Worm (Caenorhabditis elegans): ENCODE results near the gene fbf-1.
A peak's percentile ranks its signal among the peaks of the same experiment; 100 is the strongest.

Gene fbf-1

DNA sequence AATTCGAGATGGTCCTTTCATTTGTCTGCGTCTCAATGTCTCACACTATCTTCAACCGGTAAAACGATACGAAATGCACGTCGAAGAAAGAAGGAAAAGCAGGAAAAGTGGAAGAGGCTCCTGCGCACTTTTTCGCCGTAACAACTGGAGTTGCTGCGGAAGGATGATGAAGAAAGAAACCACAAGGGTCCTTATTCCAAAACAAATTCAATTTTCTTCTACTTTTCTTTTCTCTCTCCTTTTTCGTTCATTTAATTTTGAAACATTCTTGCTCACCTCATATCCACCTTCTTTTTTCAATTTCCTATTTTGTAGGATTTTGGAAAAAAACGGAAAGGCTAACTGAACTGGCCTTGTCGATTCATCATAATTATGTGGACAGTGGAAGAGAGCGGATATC is 39.9 kb upstream of the fbf-1 start:
- TF ChIP-seq ces-1 (GFP tag; optimal IDR thresholded peaks at IDR 0.05) (peak; percentile 92), snpc-4 (tag; optimal IDR thresholded peaks at IDR 0.05) (no peak), mab-5 (tag; optimal IDR thresholded peaks at IDR 0.05) (no peak), blmp-1 (tag; optimal IDR thresholded peaks at IDR 0.05) (no peak), mls-2 (tag; optimal IDR thresholded peaks at IDR 0.05) (no peak), lin-32 (GFP tag; optimal IDR thresholded peaks at IDR 0.05) (no peak), unc-120 (tag; optimal IDR thresholded peaks at IDR 0.05; ENCODE audit: poor library complexity, severe bottlenecking) (no peak), nhr-28 (tag; optimal IDR thresholded peaks at IDR 0.05) (no peak)

DNA sequence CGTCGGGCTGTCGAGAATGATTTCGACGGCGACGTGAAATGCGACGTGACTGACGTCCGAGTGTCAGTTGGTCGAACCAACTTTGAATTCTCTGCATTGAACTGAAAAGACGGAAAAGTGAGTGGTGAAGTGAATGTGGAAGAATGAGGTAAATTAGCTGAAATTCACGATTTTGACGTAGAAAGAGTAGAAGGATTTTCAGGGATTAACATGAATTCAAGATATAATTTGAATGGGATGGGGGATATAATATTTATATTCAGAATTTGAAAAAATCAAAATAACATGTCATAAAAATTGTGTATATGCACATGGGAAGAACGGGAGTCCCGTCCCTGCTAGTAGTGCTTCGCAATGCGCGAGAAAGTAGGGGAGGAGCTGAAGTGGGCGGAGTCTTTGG is 37.5 kb upstream of the fbf-1 start, which contains the start of gene C29H12.6:
Gene C29H12.6, minus strand, starts transcription at position 101 of the 400 bp plus-strand sequence.
- TF ChIP-seq elt-1 (tag; optimal IDR thresholded peaks at IDR 0.05; ENCODE audit: borderline replicate concordance, insufficient read depth): no peak
- no peak for TF ChIP-seq blmp-1 (tag; optimal IDR thresholded peaks at IDR 0.05)
- no peak for TF ChIP-seq nhr-28 (tag; optimal IDR thresholded peaks at IDR 0.05)
- no peak for TF ChIP-seq cnd-1 (tag; optimal IDR thresholded peaks at IDR 0.05)
- no peak for TF ChIP-seq mls-2 (tag; optimal IDR thresholded peaks at IDR 0.05)
- TF ChIP-seq ceh-39 (tag; optimal IDR thresholded peaks at IDR 0.05): no peak

DNA sequence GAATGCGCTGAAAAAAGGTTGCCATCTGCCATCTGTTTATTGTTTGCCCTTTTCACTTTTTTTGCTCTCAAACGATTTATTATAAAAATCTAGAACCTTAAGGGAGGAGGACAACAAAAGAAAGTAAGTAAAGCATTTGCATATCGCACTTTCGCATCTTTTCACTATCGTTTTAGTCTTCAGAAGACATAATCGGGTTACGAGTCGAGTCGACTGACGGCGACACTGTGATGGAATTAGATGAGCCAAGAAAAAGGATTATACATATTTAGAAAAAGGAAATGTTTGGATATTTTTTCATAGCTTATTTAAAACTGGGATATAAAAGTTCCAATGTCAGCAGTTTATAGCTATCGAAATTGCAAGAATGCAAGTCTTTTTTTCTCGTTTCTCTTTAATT is 36.1 kb upstream of the fbf-1 start:
- TF ChIP-seq ces-1 (GFP tag; optimal IDR thresholded peaks at IDR 0.05) (peak; percentile 98), lsy-2 (tag; optimal IDR thresholded peaks at IDR 0.05) (no peak)

DNA sequence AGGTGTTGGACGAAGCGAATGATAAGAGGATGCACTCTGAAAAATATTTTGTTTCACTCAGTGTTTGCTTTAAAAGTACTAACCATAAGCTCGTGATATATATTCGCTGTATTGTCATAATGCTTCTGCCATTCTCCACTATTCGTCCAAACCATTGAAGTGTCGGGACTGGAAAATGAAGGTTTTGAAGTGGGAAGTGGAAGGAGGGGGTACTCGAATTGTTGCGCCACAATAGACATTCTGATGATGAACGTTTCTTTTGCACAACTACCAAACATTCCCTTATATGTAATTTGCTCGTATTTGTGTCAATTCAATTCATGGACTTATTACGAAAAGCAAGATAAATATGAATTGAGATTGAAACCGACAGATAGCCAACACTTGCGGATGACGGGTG is 34.6 kb upstream of the fbf-1 start:
- no peak for TF ChIP-seq sem-2 (GFP tag; optimal IDR thresholded peaks at IDR 0.05)
- TF ChIP-seq nhr-76 (tag; optimal IDR thresholded peaks at IDR 0.05): no peak
- TF ChIP-seq pha-4 (tag; optimal IDR thresholded peaks at IDR 0.05): no peak
- TF ChIP-seq ces-1 (GFP tag; optimal IDR thresholded peaks at IDR 0.05): no peak
- no peak for TF ChIP-seq nhr-12 (tag; optimal IDR thresholded peaks at IDR 0.05)
- TF ChIP-seq zip-8 (tag; optimal IDR thresholded peaks at IDR 0.05): no peak
- TF ChIP-seq tbx-8 (GFP tag; optimal IDR thresholded peaks at IDR 0.05): no peak
- no peak for TF ChIP-seq M03D4.4 (tag; optimal IDR thresholded peaks at IDR 0.05)
- no peak for TF ChIP-seq sptf-1 (tag; optimal IDR thresholded peaks at IDR 0.05)
- no peak for TF ChIP-seq drap-1 (GFP tag; optimal IDR thresholded peaks at IDR 0.05)

DNA sequence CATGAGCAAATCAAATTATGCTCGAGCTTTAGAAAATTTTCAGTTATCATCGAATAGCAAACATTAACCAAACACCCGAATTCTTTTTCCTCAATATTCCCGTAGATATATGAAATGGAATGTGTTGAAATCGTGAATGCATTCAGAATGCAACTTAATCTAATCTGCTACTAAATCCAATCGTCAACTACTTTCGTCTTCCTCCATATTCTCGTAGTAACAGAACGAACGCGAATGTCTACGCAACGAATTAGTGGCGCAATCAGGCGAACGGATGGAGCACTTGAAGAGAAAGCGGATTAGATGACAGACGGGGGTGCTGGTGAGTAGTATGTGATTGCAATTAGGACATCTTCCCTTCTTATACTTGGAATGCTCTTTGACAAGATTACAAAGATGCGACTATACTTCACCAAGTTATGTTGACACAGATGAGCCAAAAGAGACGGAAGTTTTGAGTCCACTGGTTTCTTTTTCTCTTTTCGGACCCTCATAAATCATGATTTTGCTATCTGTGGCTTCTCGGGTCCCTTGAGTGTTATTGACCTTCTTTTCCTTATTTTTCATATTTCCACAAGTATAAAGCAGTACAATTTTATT is 33.3 kb upstream of the fbf-1 start:
- TF ChIP-seq elt-1 (tag; optimal IDR thresholded peaks at IDR 0.05; ENCODE audit: borderline replicate concordance, insufficient read depth) (no peak), unc-62 (GFP tag; optimal IDR thresholded peaks at IDR 0.05) (peak; percentile 22), mls-2 (tag; optimal IDR thresholded peaks at IDR 0.05) (peak; percentile 5), ceh-43 (GFP tag; optimal IDR thresholded peaks at IDR 0.05) (no peak), sptf-1 (tag; optimal IDR thresholded peaks at IDR 0.05) (no peak), nhr-2 (tag; optimal IDR thresholded peaks at IDR 0.05) (no peak), lin-32 (GFP tag; optimal IDR thresholded peaks at IDR 0.05) (no peak), unc-120 (tag; optimal IDR thresholded peaks at IDR 0.05; ENCODE audit: poor library complexity, severe bottlenecking) (no peak), zip-8 (tag; optimal IDR thresholded peaks at IDR 0.05) (peak; percentile 28), ces-1 (GFP tag; optimal IDR thresholded peaks at IDR 0.05) (peak; percentile 99)

DNA sequence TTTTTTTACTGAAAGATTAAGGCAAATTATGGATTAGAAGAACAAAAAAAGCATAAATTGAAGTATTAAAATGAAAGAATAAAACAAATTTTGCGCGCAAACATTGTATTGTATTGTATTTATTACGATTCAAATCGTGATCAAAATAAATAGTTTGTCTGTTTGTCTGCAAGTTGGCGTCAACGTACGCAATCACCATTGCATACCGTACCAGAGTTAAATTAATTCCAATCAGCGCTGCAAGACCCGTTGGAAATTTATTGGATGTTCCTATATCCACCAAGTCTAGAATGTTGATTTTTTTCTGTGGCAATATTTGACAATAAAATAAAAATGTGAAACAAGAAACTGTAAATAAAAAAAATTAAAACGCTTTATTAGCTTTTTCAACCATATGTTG is 32.5 kb upstream of the fbf-1 start, which contains the start of gene heri-1:
Gene heri-1, minus strand, starts transcription at position 8 of the 400 bp plus-strand sequence.
- TF ChIP-seq lin-13 (tag; optimal IDR thresholded peaks at IDR 0.05): no peak
- TF ChIP-seq unc-39 (tag; optimal IDR thresholded peaks at IDR 0.05): no peak
- TF ChIP-seq unc-62 (GFP tag; optimal IDR thresholded peaks at IDR 0.05): no peak
- TF ChIP-seq blmp-1 (tag; optimal IDR thresholded peaks at IDR 0.05): no peak
- TF ChIP-seq nhr-237 (tag; optimal IDR thresholded peaks at IDR 0.05): no peak
- TF ChIP-seq tbx-8 (GFP tag; optimal IDR thresholded peaks at IDR 0.05): no peak
- no peak for TF ChIP-seq elt-1 (tag; optimal IDR thresholded peaks at IDR 0.05; ENCODE audit: borderline replicate concordance, insufficient read depth)
- no peak for TF ChIP-seq zip-8 (tag; optimal IDR thresholded peaks at IDR 0.05)
- TF ChIP-seq ham-2 (GFP tag; optimal IDR thresholded peaks at IDR 0.05): no peak
- no peak for TF ChIP-seq nhr-28 (tag; optimal IDR thresholded peaks at IDR 0.05)
- TF ChIP-seq pha-4 (tag; optimal IDR thresholded peaks at IDR 0.05): no peak
- TF ChIP-seq nhr-12 (tag; optimal IDR thresholded peaks at IDR 0.05): no peak

All from whole organism, mixed stage, embryonic.